Fruit fly (Drosophila melanogaster): ENCODE results near the gene Pcmt.

DNA sequence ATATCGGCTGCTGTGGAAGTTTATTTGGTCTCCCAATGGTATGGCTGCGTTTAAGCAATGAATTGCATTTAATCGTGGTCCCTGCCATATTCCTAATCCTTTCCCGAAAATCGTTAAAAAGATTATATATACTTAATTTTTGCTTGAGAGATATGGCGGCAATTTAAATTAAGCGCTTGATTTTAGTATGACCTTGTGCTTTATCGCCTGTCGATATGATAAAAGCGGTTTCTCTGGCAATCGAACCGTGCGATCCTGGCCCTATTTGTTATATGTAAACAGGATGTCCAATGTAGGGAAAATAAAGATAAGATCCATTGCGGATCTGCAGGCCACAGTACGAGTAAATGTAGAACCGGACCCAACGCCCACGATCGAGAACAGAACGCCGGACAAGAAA lies 736 bp upstream of the Pcmt start, which contains the start of gene Snm1:
- no peak for TF ChIP-seq CG8478 (optimal IDR thresholded peaks at IDR 0.05)
- no peak for TF ChIP-seq psq (optimal IDR thresholded peaks at IDR 0.05)
- TF ChIP-seq usp (GFP tag; optimal IDR thresholded peaks at IDR 0.05) = no peak
- no peak for TF ChIP-seq pan (optimal IDR thresholded peaks at IDR 0.05)
- no peak for TF ChIP-seq EcR (GFP tag; optimal IDR thresholded peaks at IDR 0.05)
